Worm (Caenorhabditis elegans): Measurements from ENCODE around the gene Y50E8A.12.
"Not testable (repeated sequence)": the region's sequence is repeated elsewhere in the genome, so short reads cannot be mapped to it uniquely, and the experiment has no call there.

Y50E8A.12 gene

DNA sequence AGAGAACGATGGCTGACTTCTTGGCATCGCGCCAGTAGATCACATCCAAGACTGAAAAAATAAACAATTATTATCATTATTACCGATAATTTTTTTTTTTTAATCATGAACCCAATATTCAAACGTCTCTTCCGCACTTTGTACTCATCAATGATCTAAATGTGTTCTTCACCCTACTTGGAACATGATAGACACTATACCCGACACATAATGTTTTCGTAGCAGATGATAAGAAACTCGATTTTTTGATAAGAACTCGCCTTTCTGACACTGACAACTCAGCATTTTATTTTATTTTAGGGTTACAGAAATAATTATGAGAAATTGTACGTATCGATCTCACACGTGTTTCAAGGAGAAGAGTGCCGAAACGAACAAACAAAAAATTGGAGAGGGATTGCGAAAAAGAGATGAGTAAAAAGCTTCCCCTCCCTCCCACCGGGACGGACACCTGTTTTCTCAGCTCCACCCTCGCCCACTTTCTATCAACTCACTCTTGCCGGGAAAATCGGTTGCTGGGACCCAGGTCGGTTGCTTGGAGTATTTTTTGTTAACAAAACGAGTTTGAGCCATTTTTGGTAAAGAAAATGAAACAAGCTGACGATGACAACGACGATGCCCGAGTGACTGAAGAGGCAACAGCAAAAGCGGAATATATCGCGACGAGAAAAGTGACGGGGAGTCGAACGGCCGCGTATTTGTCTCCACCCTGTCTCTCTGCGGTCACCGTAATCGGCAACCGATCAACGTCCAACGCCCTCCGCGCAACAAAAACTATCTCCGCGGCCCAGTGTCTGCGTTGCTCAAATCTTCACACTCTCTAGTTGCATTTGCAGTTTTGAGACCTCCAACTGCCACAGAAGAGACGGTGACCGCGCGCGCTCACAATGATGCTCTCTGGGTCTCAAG lies 46.5 kb upstream of the Y50E8A.12 start (continued):
- TF ChIP-seq php-3 (GFP tag; IDR thresholded peaks at IDR 0.05) (0 out of 2 replicates have a peak, but pooled peaks have one; percentile 33), set-16 (GFP tag; IDR thresholded peaks at IDR 0.05) (peak; percentile 52), unc-130 (GFP tag; optimal IDR thresholded peaks at IDR 0.05) (no peak), dmd-6 (GFP tag; IDR thresholded peaks at IDR 0.05) (peak; percentile 69), mdl-1 (tag; optimal IDR thresholded peaks at IDR 0.05) (no peak), snpc-1.2 (GFP tag; IDR thresholded peaks at IDR 0.05) (peak; percentile 44; the same call in 1 of the 2 replicates), hlh-11 (tag; optimal IDR thresholded peaks at IDR 0.05) (peak; percentile 72)

DNA sequence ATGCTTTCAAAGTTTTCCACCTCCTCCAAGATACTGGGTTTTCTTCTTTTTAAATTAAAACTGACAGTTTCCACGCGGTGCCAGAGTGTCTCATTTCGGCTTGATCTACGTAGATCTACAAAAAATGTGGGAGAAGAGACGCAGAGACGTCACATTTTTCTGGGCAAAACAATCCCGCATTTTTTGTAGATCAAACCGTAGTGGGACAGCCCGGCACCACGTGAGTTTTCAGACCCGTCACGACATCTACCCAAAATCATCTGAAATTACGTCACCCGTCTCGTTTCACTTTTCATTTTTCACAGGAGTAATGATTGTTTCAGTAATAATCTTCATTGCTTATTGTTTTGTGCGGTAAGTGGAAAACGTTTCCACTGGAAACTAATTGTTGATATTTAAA lies 44.4 kb upstream of the Y50E8A.12 start:
- TF ChIP-seq nhr-102 (tag; optimal IDR thresholded peaks at IDR 0.05): peak; percentile 53
- TF ChIP-seq pha-4 (GFP tag; IDR thresholded peaks at IDR 0.05): no peak
- TF ChIP-seq pha-4 (tag; optimal IDR thresholded peaks at IDR 0.05): no peak
- TF ChIP-seq duxl-1 (tag; optimal IDR thresholded peaks at IDR 0.05; ENCODE audit: poor library complexity): peak; percentile 21
- no peak for TF ChIP-seq lin-15B (tag; optimal IDR thresholded peaks at IDR 0.05)
- TF ChIP-seq lin-38 (GFP tag; IDR thresholded peaks at IDR 0.05): 0 out of 2 replicates have a peak, but pooled peaks have one; percentile 24
- TF ChIP-seq hmg-1.1 (GFP tag; IDR thresholded peaks at IDR 0.05): peak; percentile 23; the same call in 1 of the 2 replicates
- TF ChIP-seq mxl-2 (GFP tag; conservative IDR thresholded peaks at IDR 0.05): 0 out of 2 replicates have a peak, but pooled peaks have one; percentile 16
- no peak for TF ChIP-seq lin-13 (GFP tag; optimal IDR thresholded peaks at IDR 0.05)
- TF ChIP-seq aha-1 (tag): peak; percentile 42
- TF ChIP-seq zip-11 (GFP tag; IDR thresholded peaks at IDR 0.05): no peak
- 0 out of 2 replicates have a peak, but pooled peaks have one; percentile 9 for TF ChIP-seq lim-7 (GFP tag; IDR thresholded peaks at IDR 0.05)
- TF ChIP-seq zfp-3 (GFP tag; conservative IDR thresholded peaks at IDR 0.05): peak; percentile 77; the same call in 1 of the 2 replicates
- peak; percentile 1 for TF ChIP-seq spr-1 (tag; optimal IDR thresholded peaks at IDR 0.05)
- 0 out of 2 replicates have a peak, but pooled peaks have one; percentile 26 for TF ChIP-seq Y105C5A.15 (GFP tag; IDR thresholded peaks at IDR 0.05)

DNA sequence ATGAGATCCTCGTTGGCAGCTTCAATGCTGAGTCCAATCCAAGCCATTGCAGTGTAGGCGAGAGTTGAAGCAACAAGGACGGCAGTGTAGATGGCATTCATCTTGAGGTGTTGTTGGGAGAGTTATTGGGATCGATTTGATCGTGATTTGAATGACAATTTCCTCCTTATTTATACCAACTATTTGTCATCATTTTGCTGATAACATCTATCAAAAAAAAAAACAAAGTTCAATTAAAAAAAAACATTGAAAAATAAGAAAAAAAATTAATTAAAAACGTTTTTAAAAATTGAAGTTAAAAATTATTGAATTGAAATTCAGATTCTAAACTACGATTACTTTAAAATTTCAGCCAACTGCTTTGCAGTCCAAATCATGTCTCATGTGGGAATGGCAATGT lies 42.9 kb upstream of the Y50E8A.12 start, which contains the start of gene nspa-8:
Gene nspa-8 (minus strand): TSS at position 101 of the 400 bp plus-strand sequence.
- not testable (repeated sequence) for TF ChIP-seq ces-1 (GFP tag; optimal IDR thresholded peaks at IDR 0.05); ztf-11 (tag; optimal IDR thresholded peaks at IDR 0.05); lim-7 (GFP tag; IDR thresholded peaks at IDR 0.05)

DNA sequence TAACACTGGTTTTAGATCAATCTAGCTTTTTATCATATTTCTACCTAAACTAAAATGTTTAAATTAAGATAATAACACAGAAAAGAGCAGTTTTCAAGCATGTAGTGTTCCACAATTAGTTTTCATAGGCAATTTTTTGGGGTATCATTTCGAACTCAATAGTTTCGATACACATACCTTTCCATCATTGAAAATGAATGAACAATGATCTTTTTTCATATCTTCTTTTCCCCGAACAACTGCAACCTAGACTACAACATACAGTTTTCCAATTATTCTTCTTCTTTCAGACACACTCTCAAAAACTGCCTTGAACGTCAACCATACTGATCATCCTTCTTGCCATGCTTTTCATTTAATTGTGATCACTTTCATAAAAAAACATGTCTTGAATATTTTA lies 40.1 kb upstream of the Y50E8A.12 start, which contains the start of gene W06A7.4:
Gene W06A7.4 (plus strand): TSS at position 301 of the 400 bp plus-strand sequence.
- TF ChIP-seq nhr-28 (tag; optimal IDR thresholded peaks at IDR 0.05) (peak; percentile 30), hlh-30 (tag; optimal IDR thresholded peaks at IDR 0.05; ENCODE audit: insufficient read depth) (no peak)

DNA sequence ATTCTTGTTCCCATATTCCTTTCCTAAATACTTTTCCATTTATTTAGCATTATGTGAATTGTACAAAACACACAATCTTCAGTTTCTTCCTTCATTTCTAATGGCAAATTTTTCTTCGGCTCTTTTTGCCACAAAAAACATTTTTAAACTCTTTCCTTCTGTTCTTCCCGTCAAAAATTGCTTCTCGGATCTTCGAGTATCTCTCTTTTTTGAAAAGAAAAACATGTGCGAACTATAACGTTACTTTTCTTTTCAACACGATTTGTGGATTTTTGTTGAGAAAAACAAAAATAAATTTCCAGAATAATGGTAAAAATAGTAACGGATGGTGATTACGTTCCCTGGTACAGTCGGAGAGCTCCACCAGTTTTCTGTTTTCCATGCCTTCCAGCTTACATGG lies 37.5 kb upstream of the Y50E8A.12 start, which contains the start of gene W06A7.2:
Gene W06A7.2 (plus strand): TSS at position 301 of the 400 bp plus-strand sequence.
- TF ChIP-seq lin-38 (GFP tag; IDR thresholded peaks at IDR 0.05) (no peak), Y75B8A.6 (GFP tag; IDR thresholded peaks at IDR 0.05) (no peak), ces-1 (GFP tag; optimal IDR thresholded peaks at IDR 0.05) (no peak), lin-13 (GFP tag; optimal IDR thresholded peaks at IDR 0.05) (no peak), tag-97 (GFP tag; IDR thresholded peaks at IDR 0.05) (no peak), lin-15B (tag; optimal IDR thresholded peaks at IDR 0.05) (no peak)

DNA sequence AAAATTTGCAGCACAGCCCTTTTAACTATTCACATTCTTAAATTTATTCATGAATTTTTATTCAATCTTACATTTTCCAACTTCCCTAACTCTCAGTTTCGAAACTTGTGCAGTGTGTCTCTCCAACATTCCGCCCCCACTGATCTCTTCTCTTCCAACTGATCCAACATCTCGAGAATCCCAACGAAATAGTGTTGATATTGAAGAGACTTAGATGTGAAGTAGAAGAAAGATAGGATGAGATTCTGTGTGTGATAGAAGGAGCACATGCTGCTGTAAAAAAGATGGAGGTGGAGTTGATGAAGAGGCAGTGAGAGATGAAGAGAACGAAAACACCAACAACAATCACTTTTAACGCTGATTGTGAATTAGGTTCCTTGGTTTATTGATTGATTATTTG lies 36.3 kb upstream of the Y50E8A.12 start:
- no peak for TF ChIP-seq saeg-2 (GFP tag; IDR thresholded peaks at IDR 0.05)
- peak; percentile 1 for TF ChIP-seq nhr-28 (tag; optimal IDR thresholded peaks at IDR 0.05)
- no peak for TF ChIP-seq cey-2 (tag; optimal IDR thresholded peaks at IDR 0.05; ENCODE audit: borderline replicate concordance, insufficient read depth)
- peak in 1 of 2 experiments; percentile 18 for TF ChIP-seq daf-16 (GFP tag; optimal IDR thresholded peaks at IDR 0.05)
- no peak for TF ChIP-seq daf-16 (tag; optimal IDR thresholded peaks at IDR 0.05)
- TF ChIP-seq mxl-3 (GFP tag; optimal IDR thresholded peaks at IDR 0.05): peak; percentile 22
- TF ChIP-seq lin-39 (tag; optimal IDR thresholded peaks at IDR 0.05): no peak
- no peak for TF ChIP-seq egl-43 (GFP tag; IDR thresholded peaks at IDR 0.05)
